Worm (Caenorhabditis elegans): ENCODE data around the gene faah-4.

The faah-4 gene

DNA sequence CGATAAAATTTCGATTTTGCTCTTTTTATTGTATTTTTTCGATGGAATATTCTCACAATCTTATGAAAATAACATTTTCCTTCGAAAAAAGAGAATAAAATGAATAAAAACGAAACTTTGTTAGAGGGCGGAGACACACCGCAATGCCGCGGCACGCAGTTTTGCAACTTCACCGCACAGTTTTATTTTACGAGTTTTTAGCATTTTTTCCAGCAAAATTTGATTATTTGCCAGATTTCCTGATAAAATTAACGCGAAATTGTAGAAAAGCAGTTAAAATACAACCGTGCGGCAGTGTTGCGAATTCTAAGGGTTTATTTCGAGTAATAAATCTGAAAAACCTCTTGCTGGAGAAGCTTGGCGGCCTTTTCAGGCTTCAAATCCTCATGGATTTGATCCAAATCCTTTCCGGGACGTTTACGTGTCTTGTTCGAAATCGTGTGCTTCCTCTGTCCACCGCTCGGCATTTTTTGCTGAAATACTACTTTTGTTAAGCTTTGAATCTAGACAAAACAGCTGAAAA, 8.6 kb upstream of the faah-4 start, which contains the start of gene znf-593:
Gene znf-593 (minus strand): TSS at position 473 of the 523 bp plus-strand sequence.
- TF ChIP-seq ztf-11 (tag; optimal IDR thresholded peaks at IDR 0.05) (no peak), pqm-1 (tag; optimal IDR thresholded peaks at IDR 0.05) (no peak), daf-12 (tag; optimal IDR thresholded peaks at IDR 0.05) (no peak), unc-130 (GFP tag; optimal IDR thresholded peaks at IDR 0.05) (no peak), pha-4 (GFP tag; IDR thresholded peaks at IDR 0.05) (0 out of 2 replicates have a peak, but pooled peaks have one; percentile 27), pha-4 (tag; optimal IDR thresholded peaks at IDR 0.05) (no peak), lim-7 (GFP tag; IDR thresholded peaks at IDR 0.05) (no peak), hlh-11 (tag; optimal IDR thresholded peaks at IDR 0.05) (peak; percentile 5), daf-16 (GFP tag; optimal IDR thresholded peaks at IDR 0.05) (no peak), daf-16 (tag; optimal IDR thresholded peaks at IDR 0.05) (peak; percentile 11), mes-2 (tag; optimal IDR thresholded peaks at IDR 0.05; ENCODE audit: poor library complexity, severe bottlenecking) (peak; percentile 61), nhr-102 (tag; optimal IDR thresholded peaks at IDR 0.05) (no peak), lin-38 (GFP tag; IDR thresholded peaks at IDR 0.05) (peak; percentile 19; the same call in 1 of the 2 replicates), tra-1 (GFP tag; IDR thresholded peaks at IDR 0.05) (no peak), spr-3 (GFP tag; optimal IDR thresholded peaks at IDR 0.05) (no peak), dve-1 (tag; optimal IDR thresholded peaks at IDR 0.05; ENCODE audit: insufficient read depth) (peak; percentile 47), Y105C5A.15 (GFP tag; IDR thresholded peaks at IDR 0.05) (no peak), nhr-111 (GFP tag; optimal IDR thresholded peaks at IDR 0.05) (no peak), hlh-30 (tag; optimal IDR thresholded peaks at IDR 0.05; ENCODE audit: insufficient read depth) (no peak), saeg-2 (GFP tag; IDR thresholded peaks at IDR 0.05) (no peak), ceh-44 (GFP tag; IDR thresholded peaks at IDR 0.05) (no peak), T20F7.1 (GFP tag; optimal IDR thresholded peaks at IDR 0.05) (no peak), dpl-1 (GFP tag; optimal IDR thresholded peaks at IDR 0.05) (peak; percentile 18), mxl-2 (GFP tag; conservative IDR thresholded peaks at IDR 0.05) (no peak), nhr-77 (tag; optimal IDR thresholded peaks at IDR 0.05) (no peak), nhr-41 (GFP tag; IDR thresholded peaks at IDR 0.05) (no peak), nhr-42 (GFP tag; IDR thresholded peaks at IDR 0.05) (no peak), nhr-237 (tag; optimal IDR thresholded peaks at IDR 0.05) (no peak), mdl-1 (tag; optimal IDR thresholded peaks at IDR 0.05) (no peak), ceh-28 (tag; optimal IDR thresholded peaks at IDR 0.05) (no peak), nhr-25 (tag; optimal IDR thresholded peaks at IDR 0.05; ENCODE audit: borderline replicate concordance, insufficient read depth) (no peak), egl-27 (tag; optimal IDR thresholded peaks at IDR 0.05) (no peak), mxl-3 (GFP tag; optimal IDR thresholded peaks at IDR 0.05) (no peak), lin-13 (GFP tag; optimal IDR thresholded peaks at IDR 0.05) (no peak), ceh-82 (tag; optimal IDR thresholded peaks at IDR 0.05) (no peak), fos-1 (tag; optimal IDR thresholded peaks at IDR 0.05) (no peak), attf-4 (tag; optimal IDR thresholded peaks at IDR 0.05) (no peak), F37D6.2 (tag; optimal IDR thresholded peaks at IDR 0.05) (no peak), ces-1 (GFP tag; optimal IDR thresholded peaks at IDR 0.05) (no peak), vab-7 (GFP tag; IDR thresholded peaks at IDR 0.05) (no peak), egl-43 (GFP tag; IDR thresholded peaks at IDR 0.05) (no peak), snpc-1.2 (GFP tag; IDR thresholded peaks at IDR 0.05) (no peak), lin-1 (GFP tag; IDR thresholded peaks at IDR 0.05) (no peak), php-3 (GFP tag; IDR thresholded peaks at IDR 0.05) (peak; percentile 49; the same call in 1 of the 2 replicates), madf-5 (GFP tag; IDR thresholded peaks at IDR 0.05) (no peak), F26F4.8 (GFP tag; conservative IDR thresholded peaks at IDR 0.05) (no peak), R02D3.7 (tag; optimal IDR thresholded peaks at IDR 0.05) (no peak), ceh-62 (tag; optimal IDR thresholded peaks at IDR 0.05) (no peak), hif-1 (tag; optimal IDR thresholded peaks at IDR 0.05) (no peak), arid-1 (GFP tag; conservative IDR thresholded peaks at IDR 0.05) (no peak), skn-1 (tag; optimal IDR thresholded peaks at IDR 0.05) (no peak)
